Fruit fly (Drosophila melanogaster): ENCODE results near the gene CG5567.

Gene CG5567

DNA sequence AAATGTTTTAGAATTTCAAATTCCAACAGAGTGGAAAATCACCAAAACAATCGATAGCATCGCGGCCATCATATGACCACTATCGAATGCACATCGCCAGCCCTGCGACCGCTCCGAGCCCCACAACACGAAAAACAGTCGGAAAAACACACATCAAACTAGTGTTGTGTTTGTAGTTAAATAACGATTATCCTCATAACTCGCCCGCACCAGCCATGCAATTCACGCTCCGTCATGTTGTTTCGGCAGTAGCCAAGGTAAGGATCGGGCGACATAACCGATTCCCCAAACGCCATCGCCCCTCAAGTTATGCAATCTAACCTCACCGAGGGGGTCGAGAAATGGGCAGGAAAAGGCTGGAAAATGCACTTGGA lies 3.6 kb upstream of the CG5567 start (continued):
- TF ChIP-seq cad (GFP tag; optimal IDR thresholded peaks at IDR 0.05), result no peak
- peak; percentile 29 for TF ChIP-seq chn (GFP tag; optimal IDR thresholded peaks at IDR 0.05)
- TF ChIP-seq jing (GFP tag; optimal IDR thresholded peaks at IDR 0.05), result no peak
- no peak for TF ChIP-seq Doc2 (GFP tag; IDR thresholded peaks at IDR 0.05)
- TF ChIP-seq CG13287 (GFP tag; IDR thresholded peaks at IDR 0.05; ENCODE audit: partially characterized antibody), result peak; percentile 68
- TF ChIP-seq Eip74EF (GFP tag; optimal IDR thresholded peaks at IDR 0.05), result no peak
- TF ChIP-seq stc (GFP tag; IDR thresholded peaks at IDR 0.05), result no peak
- no peak for TF ChIP-seq Bteb2 (GFP tag; optimal IDR thresholded peaks at IDR 0.05)
- TF ChIP-seq eve (GFP tag; optimal IDR thresholded peaks at IDR 0.05), result no peak
- no peak for TF ChIP-seq ssp (GFP tag; IDR thresholded peaks at IDR 0.05)
- no peak for TF ChIP-seq Hr78 (GFP tag; optimal IDR thresholded peaks at IDR 0.05)
- peak; percentile 72 for TF ChIP-seq tna (GFP tag; IDR thresholded peaks at IDR 0.05; ENCODE audit: partially characterized antibody)
- TF ChIP-seq ind (GFP tag; optimal IDR thresholded peaks at IDR 0.05), result no peak
- TF ChIP-seq CG6689 (GFP tag; IDR thresholded peaks at IDR 0.05), result no peak
- TF ChIP-seq ci (GFP tag; IDR thresholded peaks at IDR 0.05), result no peak; the same call in 2 of the 3 replicates
- TF ChIP-seq al (GFP tag; IDR thresholded peaks at IDR 0.05), result 0 out of 2 replicates have a peak, but pooled peaks have one; percentile 23
- no peak for TF ChIP-seq Poxn (GFP tag; IDR thresholded peaks at IDR 0.05)
- TF ChIP-seq hkb (optimal IDR thresholded peaks at IDR 0.05), result no peak
- no peak for TF ChIP-seq hkb (GFP tag; IDR thresholded peaks at IDR 0.05)
- TF ChIP-seq btn (GFP tag; optimal IDR thresholded peaks at IDR 0.05), result no peak
- TF ChIP-seq CG1792 (GFP tag; optimal IDR thresholded peaks at IDR 0.05), result no peak
- TF ChIP-seq CHES-1-like (GFP tag; optimal IDR thresholded peaks at IDR 0.05), result no peak
- TF ChIP-seq CG6791 (GFP tag; IDR thresholded peaks at IDR 0.05; ENCODE audit: partially characterized antibody), result peak; percentile 87
- TF ChIP-seq ac (GFP tag; optimal IDR thresholded peaks at IDR 0.05), result no peak
- no peak for TF ChIP-seq jumu (GFP tag; optimal IDR thresholded peaks at IDR 0.05)
- no peak for TF ChIP-seq dmrt11E (tag; optimal IDR thresholded peaks at IDR 0.05)
- TF ChIP-seq p53 (GFP tag; optimal IDR thresholded peaks at IDR 0.05), result no peak
- TF ChIP-seq esg (GFP tag; conservative IDR thresholded peaks at IDR 0.05), result no peak
- TF ChIP-seq CG12942 (GFP tag; optimal IDR thresholded peaks at IDR 0.05), result no peak
- no peak for TF ChIP-seq CG7745 (tag; optimal IDR thresholded peaks at IDR 0.05)
- no peak for TF ChIP-seq HLH54F (GFP tag; optimal IDR thresholded peaks at IDR 0.05)
- TF ChIP-seq CG17568 (GFP tag; optimal IDR thresholded peaks at IDR 0.05), result no peak
- no peak for TF ChIP-seq CG6272 (GFP tag; IDR thresholded peaks at IDR 0.05)
- TF ChIP-seq Kr (GFP tag; optimal IDR thresholded peaks at IDR 0.05), result no peak
- TF ChIP-seq CG11398 (GFP tag; optimal IDR thresholded peaks at IDR 0.05), result no peak
- TF ChIP-seq fd64A (GFP tag; optimal IDR thresholded peaks at IDR 0.05), result no peak
- no peak for TF ChIP-seq CG10979 (tag; optimal IDR thresholded peaks at IDR 0.05)
- TF ChIP-seq H15 (GFP tag; IDR thresholded peaks at IDR 0.05), result no peak
- no peak for TF ChIP-seq caup (GFP tag; optimal IDR thresholded peaks at IDR 0.05; ENCODE audit: severe bottlenecking)
- TF ChIP-seq B-H1 (GFP tag; IDR thresholded peaks at IDR 0.05), result no peak
- no peak for TF ChIP-seq CG17912 (GFP tag; optimal IDR thresholded peaks at IDR 0.05)
- TF ChIP-seq NC2β (GFP tag; optimal IDR thresholded peaks at IDR 0.05), result no peak
- TF ChIP-seq CG13775 (GFP tag; optimal IDR thresholded peaks at IDR 0.05), result no peak
- 0 out of 4 replicates have a peak, but pooled peaks have one; percentile 62 for TF ChIP-seq chinmo (GFP tag; IDR thresholded peaks at IDR 0.05; ENCODE audit: partially characterized antibody)
- TF ChIP-seq CG32532 (GFP tag; IDR thresholded peaks at IDR 0.05), result peak; percentile 32
- TF ChIP-seq kni (GFP tag; optimal IDR thresholded peaks at IDR 0.05), result no peak
- TF ChIP-seq chm (GFP tag; IDR thresholded peaks at IDR 0.05), result no peak
- TF ChIP-seq Rfx (GFP tag; IDR thresholded peaks at IDR 0.05), result peak; percentile 63; the same call in 1 of the 2 replicates
- no peak for TF ChIP-seq ems (GFP tag; optimal IDR thresholded peaks at IDR 0.05)
- TF ChIP-seq ap (GFP tag; IDR thresholded peaks at IDR 0.05), result no peak
- peak; percentile 75 for TF ChIP-seq bigmax (GFP tag; optimal IDR thresholded peaks at IDR 0.05)
- TF ChIP-seq dimm (GFP tag; IDR thresholded peaks at IDR 0.05), result no peak
